Worm (Caenorhabditis elegans) whole organism, L3 larva: ENCODE measurements around the gene ZK622.5.

ENCODE experiments used
- R02D3.7 ChIP-seq: fragments of 150-350 bp; optimal IDR thresholded peaks from 2 replicates; lab custom pipeline; 2014; ENCODE audit warnings: missing biosample characterization, missing genetic modification characterization
- ZK546.5 ChIP-seq: sonication (generic microtip); optimal IDR thresholded peaks from 2 replicates; lab custom pipeline; 2017; ENCODE audit warnings: missing biosample characterization, missing genetic modification characterization
- ama-1 ChIP-seq: fragments of 150-350 bp; optimal IDR thresholded peaks from 2 replicates; lab custom pipeline; 2018
- ceh-16 ChIP-seq: sonication (generic microtip); optimal IDR thresholded peaks from 2 replicates; lab custom pipeline; 2017; ENCODE audit warnings: missing biosample characterization, missing genetic modification characterization
- ceh-28 ChIP-seq: fragments of 150-350 bp; optimal IDR thresholded peaks from 2 replicates; lab custom pipeline; 2014; ENCODE audit warnings: missing biosample characterization, missing genetic modification reagents, missing genetic modification characterization
- ceh-82 ChIP-seq: fragments of 150-350 bp; optimal IDR thresholded peaks from 2 replicates; lab custom pipeline; 2014; ENCODE audit warnings: missing biosample characterization, missing genetic modification characterization
- ceh-9 ChIP-seq: sonication (generic microtip); optimal IDR thresholded peaks from 2 replicates; lab custom pipeline; 2018; ENCODE audit warnings: missing biosample characterization, missing genetic modification characterization
- daf-12 ChIP-seq: fragments of 150-350 bp; optimal IDR thresholded peaks from 2 replicates; lab custom pipeline; 2014; ENCODE audit warnings: missing biosample characterization, missing genetic modification reagents, missing genetic modification characterization
- egl-5 ChIP-seq: fragments of 150-350 bp; optimal IDR thresholded peaks from 2 replicates; lab custom pipeline; 2017; ENCODE audit warnings: missing biosample characterization, missing genetic modification reagents, missing genetic modification characterization, inconsistent platforms
- elt-1 ChIP-seq: fragments of 150-350 bp; optimal IDR thresholded peaks from 2 replicates; lab custom pipeline; 2014; ENCODE audit warnings: missing biosample characterization, missing genetic modification characterization
- elt-2 ChIP-seq: sonication (generic microtip); optimal IDR thresholded peaks from 2 replicates; lab custom pipeline; 2016; ENCODE audit warnings: missing genetic modification reagents, mild to moderate bottlenecking, missing genetic modification characterization, missing compliant biosample characterization
- elt-3 ChIP-seq, 3 experiments: fragments of 150-350 bp in 1 of 3; sonication (generic microtip) in 2 of 3; optimal IDR thresholded peaks; 2 replicates in 2 of 3; 4 replicates in 1 of 3; lab custom pipeline; 2014 to 2017; ENCODE audit warnings: missing biosample characterization in 3 of 3, missing genetic modification characterization in 3 of 3
- fkh-10 ChIP-seq: sonication (generic microtip); optimal IDR thresholded peaks from 2 replicates; lab custom pipeline; 2017; ENCODE audit warnings: missing biosample characterization, missing genetic modification reagents, missing genetic modification characterization
- fkh-2 ChIP-seq: fragments of 150-350 bp; optimal IDR thresholded peaks from 2 replicates; lab custom pipeline; 2014; ENCODE audit warnings: missing biosample characterization, missing genetic modification reagents, missing genetic modification characterization
- fos-1 ChIP-seq: fragments of 150-350 bp; optimal IDR thresholded peaks from 2 replicates; lab custom pipeline; 2014; ENCODE audit warnings: missing biosample characterization, missing genetic modification characterization
- hmg-11 ChIP-seq: sonication (generic microtip); optimal IDR thresholded peaks from 2 replicates; lab custom pipeline; 2016; ENCODE audit warnings: missing genetic modification characterization, missing compliant biosample characterization
- jun-1 ChIP-seq: fragments of 150-350 bp; optimal IDR thresholded peaks from 2 replicates; lab custom pipeline; 2014; ENCODE audit warnings: missing biosample characterization, missing genetic modification reagents, missing genetic modification characterization
- lin-15B ChIP-seq: fragments of 150-350 bp; optimal IDR thresholded peaks from 2 replicates; lab custom pipeline; 2014; ENCODE audit warnings: missing biosample characterization, missing genetic modification characterization
- lin-39 ChIP-seq: fragments of 150-350 bp; optimal IDR thresholded peaks from 2 replicates; lab custom pipeline; 2018; ENCODE audit warnings: missing biosample characterization, missing genetic modification reagents, missing genetic modification characterization
- lsy-12 ChIP-seq: sonication (generic microtip); optimal IDR thresholded peaks from 2 replicates; lab custom pipeline; 2016; ENCODE audit warnings: mild to moderate bottlenecking, missing genetic modification characterization, missing compliant biosample characterization
- mml-1 ChIP-seq: fragments of 150-350 bp; sonication (generic microtip); optimal IDR thresholded peaks from 3 replicates; lab custom pipeline; 2014; ENCODE audit warnings: missing biosample characterization, missing genetic modification characterization
- nfya-1 ChIP-seq: sonication (generic microtip); optimal IDR thresholded peaks from 2 replicates; lab custom pipeline; 2017; ENCODE audit warnings: missing genetic modification characterization, mild to moderate bottlenecking, missing compliant biosample characterization, antibody characterized with exemption, moderate library complexity; ENCODE audit not compliant: insufficient read depth
- nhr-11 ChIP-seq: fragments of 150-350 bp; optimal IDR thresholded peaks from 2 replicates; lab custom pipeline; 2014; ENCODE audit warnings: missing biosample characterization, missing genetic modification characterization
- nhr-12 ChIP-seq: fragments of 150-350 bp; optimal IDR thresholded peaks from 2 replicates; lab custom pipeline; 2014; ENCODE audit warnings: missing biosample characterization, missing genetic modification characterization
- nhr-23 ChIP-seq: fragments of 150-350 bp; optimal IDR thresholded peaks from 2 replicates; lab custom pipeline; 2014; ENCODE audit warnings: missing biosample characterization, missing genetic modification reagents, missing genetic modification characterization
- nhr-237 ChIP-seq: fragments of 150-350 bp; optimal IDR thresholded peaks from 2 replicates; lab custom pipeline; 2014; ENCODE audit warnings: missing biosample characterization, missing genetic modification characterization
- nhr-25 ChIP-seq: sonication (generic microtip); optimal IDR thresholded peaks from 2 replicates; lab custom pipeline; 2017; ENCODE audit warnings: missing biosample characterization, missing genetic modification characterization
- nhr-28 ChIP-seq: fragments of 150-350 bp; optimal IDR thresholded peaks from 2 replicates; lab custom pipeline; 2014; ENCODE audit warnings: missing biosample characterization, missing genetic modification characterization
- nhr-43 ChIP-seq: sonication (generic microtip); optimal IDR thresholded peaks from 2 replicates; lab custom pipeline; 2016; ENCODE audit warnings: mild to moderate bottlenecking, missing genetic modification characterization, missing compliant biosample characterization; ENCODE audit not compliant: poor library complexity, severe bottlenecking
- nhr-67 ChIP-seq: fragments of 150-350 bp; optimal IDR thresholded peaks from 2 replicates; lab custom pipeline; 2014; ENCODE audit warnings: missing biosample characterization, missing genetic modification characterization
- nhr-76 ChIP-seq: fragments of 150-350 bp; sonication (generic microtip); optimal IDR thresholded peaks from 5 replicates; lab custom pipeline; 2014; ENCODE audit warnings: missing biosample characterization, missing genetic modification characterization
- pha-4 ChIP-seq: fragments of 150-350 bp; optimal IDR thresholded peaks from 2 replicates; lab custom pipeline; 2014; ENCODE audit warnings: missing biosample characterization, missing genetic modification reagents, missing genetic modification characterization
- pqm-1 ChIP-seq: fragments of 150-350 bp; optimal IDR thresholded peaks from 2 replicates; lab custom pipeline; 2017; ENCODE audit warnings: missing biosample characterization, missing genetic modification characterization, inconsistent platforms
- sea-2 ChIP-seq: fragments of 150-350 bp; sonication (generic microtip); optimal IDR thresholded peaks from 4 replicates; lab custom pipeline; 2014; ENCODE audit warnings: missing biosample characterization, missing genetic modification reagents, missing genetic modification characterization
- skn-1 ChIP-seq: fragments of 150-350 bp; optimal IDR thresholded peaks from 2 replicates; lab custom pipeline; 2014; ENCODE audit warnings: missing biosample characterization, missing genetic modification characterization
- snpc-4 ChIP-seq: fragments of 150-350 bp; optimal IDR thresholded peaks from 2 replicates; lab custom pipeline; 2014; ENCODE audit warnings: missing biosample characterization, missing genetic modification characterization
- tbx-2 ChIP-seq: sonication (generic microtip); optimal IDR thresholded peaks from 2 replicates; lab custom pipeline; 2016; ENCODE audit warnings: mild to moderate bottlenecking, missing genetic modification characterization, missing compliant biosample characterization
- unc-39 ChIP-seq: sonication (generic microtip); optimal IDR thresholded peaks from 4 replicates; lab custom pipeline; 2017; ENCODE audit warnings: missing biosample characterization, missing genetic modification characterization
- unc-62 ChIP-seq: fragments of 150-350 bp; sonication (generic microtip); optimal IDR thresholded peaks from 4 replicates; lab custom pipeline; 2014; ENCODE audit warnings: missing biosample characterization, missing genetic modification reagents, missing genetic modification characterization
- ztf-4 ChIP-seq: fragments of 150-350 bp; optimal IDR thresholded peaks from 2 replicates; lab custom pipeline; 2014; ENCODE audit warnings: missing biosample characterization, missing genetic modification characterization

ZK622.5 gene

ce11 chrII:5321718-5322286 lies 32.6 kb downstream of the ZK622.5 start:
- peak; percentile 77 for TF ChIP-seq nhr-23 (tag; lab: Kevin White, UChicago)
- peak; percentile 80 for TF ChIP-seq elt-2 (tag; lab: Kevin White, UChicago)
- peak; percentile 25 for TF ChIP-seq pqm-1 (tag; lab: Kevin White, UChicago)
- TF ChIP-seq fos-1 (tag; lab: Kevin White, UChicago), result peak; percentile 8
- TF ChIP-seq nfya-1 (tag; lab: Kevin White, UChicago), result peak; percentile 21
- peak; percentile 89 for TF ChIP-seq nhr-43 (tag; lab: Kevin White, UChicago)
- peak; percentile 82 for TF ChIP-seq jun-1 (tag; lab: Kevin White, UChicago)
- TF ChIP-seq R02D3.7 (tag; lab: Kevin White, UChicago), result peak; percentile 6
- peak; percentile 74 for TF ChIP-seq pha-4
- TF ChIP-seq elt-1, result peak; percentile 33
- TF ChIP-seq nhr-25 (tag; lab: Kevin White, UChicago), result peak; percentile 79
- no peak for TF ChIP-seq sea-2
- TF ChIP-seq lsy-12 (tag; lab: Kevin White, UChicago), result peak; percentile 83
- no peak for TF ChIP-seq ceh-82 (tag; lab: Kevin White, UChicago)
- peak; percentile 45 for TF ChIP-seq ceh-28 (tag; lab: Kevin White, UChicago)
- peak; percentile 45 for TF ChIP-seq tbx-2
- peak in 2 of 3 experiments; percentile 46 to 94 for TF ChIP-seq elt-3 (tag; optimal IDR thresholded peaks at IDR 0.05; lab: Kevin White, UChicago)
- no peak for TF ChIP-seq nhr-12 (tag; lab: Kevin White, UChicago)
- no peak for TF ChIP-seq mml-1 (tag; lab: Kevin White, UChicago)

- TF ChIP-seq nhr-23 (tag; lab: Kevin White, UChicago) (peak; percentile 16), pha-4 (peak; percentile 61), nhr-67 (tag; lab: Kevin White, UChicago) (no peak), fkh-2 (tag; lab: Kevin White, UChicago) (no peak)
- TF ChIP-seq, all 47 proteins: peak for 2
Observed at ce11 chrII:5322732-5323326, 33.6 kb downstream of the ZK622.5 start, which contains the start of gene vhp-1. Gene vhp-1 (plus strand): TSS chrII:5323276.

- no peak for TF ChIP-seq lin-15B (tag; lab: Kevin White, UChicago)
- TF ChIP-seq ceh-16 (tag; lab: Kevin White, UChicago), result no peak
- TF ChIP-seq pqm-1 (tag; lab: Kevin White, UChicago), result peak; percentile 99
- TF ChIP-seq nhr-76 (tag; lab: Kevin White, UChicago), result no peak
- no peak for TF ChIP-seq sea-2
- TF ChIP-seq pha-4, result peak; percentile 88
- no peak for TF ChIP-seq ZK546.5 (tag; lab: Kevin White, UChicago)
- no peak for TF ChIP-seq ama-1 (lab: Kevin White, UChicago)
- TF ChIP-seq jun-1 (tag; lab: Kevin White, UChicago), result peak; percentile 83
- TF ChIP-seq hmg-11, result no peak
- no peak for TF ChIP-seq fkh-2 (tag; lab: Kevin White, UChicago)
- TF ChIP-seq unc-39 (tag; lab: Kevin White, UChicago), result no peak
- TF ChIP-seq elt-2 (tag; lab: Kevin White, UChicago), result peak; percentile 100
- TF ChIP-seq nhr-23 (tag; lab: Kevin White, UChicago), result no peak
- no peak for TF ChIP-seq nhr-28 (tag; lab: Kevin White, UChicago)
- TF ChIP-seq, all 47 proteins: peak for 4
Observed at ce11 chrII:5323773-5324172, 34.5 kb downstream of the ZK622.5 start.

ce11 chrII:5324653-5325052 lies 35.4 kb downstream of the ZK622.5 start:
- TF ChIP-seq elt-1 (peak; percentile 15), unc-62 (GFP tag; lab: Kevin White, UChicago) (no peak), pha-4 (peak; percentile 5)

- TF ChIP-seq nhr-237 (tag; lab: Kevin White, UChicago) (no peak), ceh-82 (tag; lab: Kevin White, UChicago) (no peak), nhr-43 (tag; lab: Kevin White, UChicago) (no peak), lin-39 (tag; lab: Kevin White, UChicago) (peak; percentile 80), sea-2 (no peak), R02D3.7 (tag; lab: Kevin White, UChicago) (no peak), lsy-12 (tag; lab: Kevin White, UChicago) (no peak), egl-5 (tag; lab: Kevin White, UChicago) (peak; percentile 29), snpc-4 (tag; lab: Kevin White, UChicago) (peak; percentile 16), tbx-2 (no peak), nhr-25 (tag; lab: Kevin White, UChicago) (no peak), skn-1 (tag; lab: Kevin White, UChicago) (peak; percentile 76), daf-12 (tag; lab: Kevin White, UChicago) (no peak), unc-62 (GFP tag; lab: Kevin White, UChicago) (no peak), ceh-28 (tag; lab: Kevin White, UChicago) (peak; percentile 57), ceh-16 (tag; lab: Kevin White, UChicago) (no peak), nhr-11 (tag; lab: Kevin White, UChicago) (peak; percentile 23), fos-1 (tag; lab: Kevin White, UChicago) (no peak), pqm-1 (tag; lab: Kevin White, UChicago) (peak; percentile 13), ceh-9 (no peak), ztf-4 (no peak), ZK546.5 (tag; lab: Kevin White, UChicago) (no peak), fkh-10 (GFP tag; lab: Kevin White, UChicago) (peak; percentile 78), unc-39 (tag; lab: Kevin White, UChicago) (no peak)
Observed at ce11 chrII:5326024-5326627, 36.9 kb downstream of the ZK622.5 start.
